Fruit fly (Drosophila melanogaster) whole organism, prepupa: Measurements from ENCODE around the gene Ubx.

ENCODE experiments used
- CG10631 ChIP-seq: fragments of 200-800 bp; sonication (Bioruptor generic); optimal IDR thresholded peaks from 2 replicates; lab custom pipeline; 2016; ENCODE audit warnings: missing biosample characterization, missing genetic modification characterization
- CG11294 ChIP-seq: fragments of 200-800 bp; sonication (Bioruptor generic); IDR thresholded peaks from 2 replicates; pipeline ENCODE4 v1.3.6; 2022; ENCODE audit warnings: missing biosample characterization, missing genetic modification characterization
- CG11762 ChIP-seq: fragments of 200-800 bp; sonication (Bioruptor generic); optimal IDR thresholded peaks from 3 replicates; lab custom pipeline; 2016; ENCODE audit warnings: missing biosample characterization, missing genetic modification characterization; ENCODE audit not compliant: insufficient read depth
- CG16779 ChIP-seq: fragments of 200-800 bp; sonication (Bioruptor generic); optimal IDR thresholded peaks from 3 replicates; lab custom pipeline; 2017; ENCODE audit warnings: missing biosample characterization, mild to moderate bottlenecking, missing genetic modification characterization
- CG3032 ChIP-seq: fragments of 200-800 bp; optimal IDR thresholded peaks from 2 replicates; lab custom pipeline; 2019; ENCODE audit warnings: missing biosample characterization, mild to moderate bottlenecking, missing genetic modification characterization, moderate library complexity
- CG32006 ChIP-seq: fragments of 200-800 bp; sonication (Bioruptor generic); optimal IDR thresholded peaks from 3 replicates; lab custom pipeline; 2017; ENCODE audit warnings: missing biosample characterization, mild to moderate bottlenecking, missing genetic modification characterization
- CG4318 ChIP-seq: fragments of 200-800 bp; sonication (Bioruptor generic); optimal IDR thresholded peaks from 3 replicates; lab custom pipeline; 2017; ENCODE audit warnings: missing biosample characterization, mild to moderate bottlenecking, missing genetic modification characterization
- CG6163 ChIP-seq: fragments of 200-800 bp; sonication (Bioruptor generic); IDR thresholded peaks from 3 replicates; pipeline ENCODE4 v1.3.6; 2022; ENCODE audit warnings: missing biosample characterization, missing genetic modification characterization
- CG6276 ChIP-seq: fragments of 200-800 bp; sonication (Bioruptor generic); optimal IDR thresholded peaks from 2 replicates; lab custom pipeline; 2017; ENCODE audit warnings: missing biosample characterization, mild to moderate bottlenecking, missing genetic modification characterization
- CG6808 ChIP-seq: fragments of 200-800 bp; sonication (Bioruptor generic); optimal IDR thresholded peaks from 3 replicates; lab custom pipeline; 2017; ENCODE audit warnings: missing biosample characterization, missing genetic modification characterization, mild to moderate bottlenecking, moderate library complexity, missing genetic modification reagents
- CG8119 ChIP-seq: fragments of 200-800 bp; sonication (Bioruptor generic); IDR thresholded peaks from 3 replicates; pipeline ENCODE4 v1.3.6; 2022; ENCODE audit warnings: missing biosample characterization, missing genetic modification characterization
- CG8632 ChIP-seq: fragments of 200-800 bp; sonication (Bioruptor generic); optimal IDR thresholded peaks from 3 replicates; lab custom pipeline; 2016; ENCODE audit warnings: missing biosample characterization, missing genetic modification characterization
- CG9139 ChIP-seq: fragments of 200-800 bp; sonication (Bioruptor generic); optimal IDR thresholded peaks from 3 replicates; lab custom pipeline; 2017; ENCODE audit warnings: missing biosample characterization, mild to moderate bottlenecking, missing genetic modification characterization
- Eip75B ChIP-seq: fragments of 200-800 bp; sonication (Bioruptor generic); optimal IDR thresholded peaks from 3 replicates; lab custom pipeline; 2016; ENCODE audit warnings: missing biosample characterization, missing genetic modification characterization
- Eip78C ChIP-seq: fragments of 200-800 bp; sonication (Bioruptor generic); peaks from one replicate; lab custom pipeline; 2016; ENCODE audit warnings: missing biosample characterization, missing genetic modification characterization
- Ets21C ChIP-seq: fragments of 200-800 bp; sonication (Bioruptor generic); optimal IDR thresholded peaks from 3 replicates; lab custom pipeline; 2016; ENCODE audit warnings: missing biosample characterization, missing genetic modification characterization
- Hr4 ChIP-seq: fragments of 200-800 bp; sonication (Bioruptor generic); optimal IDR thresholded peaks from 3 replicates; lab custom pipeline; 2016; ENCODE audit warnings: missing biosample characterization, missing genetic modification characterization
- Lpt ChIP-seq: fragments of 200-800 bp; sonication (Bioruptor generic); optimal IDR thresholded peaks from 3 replicates; lab custom pipeline; 2016; ENCODE audit warnings: missing biosample characterization, missing genetic modification characterization
- Met ChIP-seq: fragments of 200-800 bp; sonication (Bioruptor generic); optimal IDR thresholded peaks from 3 replicates; lab custom pipeline; 2016; ENCODE audit warnings: missing biosample characterization, missing genetic modification characterization
- Smox ChIP-seq: fragments of 200-800 bp; sonication (Bioruptor generic); optimal IDR thresholded peaks from 3 replicates; lab custom pipeline; 2016; ENCODE audit warnings: missing biosample characterization, missing genetic modification characterization
- Sox102F ChIP-seq: fragments of 200-800 bp; sonication (Bioruptor generic); optimal IDR thresholded peaks from 2 replicates; lab custom pipeline; 2016; ENCODE audit warnings: missing biosample characterization, mild to moderate bottlenecking, missing genetic modification characterization
- Sox14 ChIP-seq: fragments of 200-800 bp; sonication (Bioruptor generic); optimal IDR thresholded peaks from 3 replicates; lab custom pipeline; 2016; ENCODE audit warnings: missing biosample characterization, missing genetic modification characterization
- Sox15 ChIP-seq: fragments of 200-800 bp; sonication (Bioruptor generic); optimal IDR thresholded peaks from 3 replicates; lab custom pipeline; 2016; ENCODE audit warnings: missing biosample characterization, missing genetic modification characterization
- dac ChIP-seq: fragments of 200-800 bp; sonication (Bioruptor generic); optimal IDR thresholded peaks from 2 replicates; lab custom pipeline; 2017; ENCODE audit warnings: missing biosample characterization, mild to moderate bottlenecking, missing genetic modification characterization
- dsx ChIP-seq: fragments of 200-800 bp; optimal IDR thresholded peaks from 3 replicates; lab custom pipeline; 2019; ENCODE audit warnings: missing biosample characterization, mild to moderate bottlenecking, missing genetic modification characterization, moderate library complexity; ENCODE audit not compliant: poor library complexity, severe bottlenecking
- eg ChIP-seq: fragments of 200-800 bp; sonication (Bioruptor generic); IDR thresholded peaks from 3 replicates; pipeline ENCODE4 v1.3.6; 2022; ENCODE audit warnings: missing biosample characterization, missing genetic modification characterization
- fd59A ChIP-seq: fragments of 200-800 bp; sonication (Bioruptor generic); optimal IDR thresholded peaks from 2 replicates; lab custom pipeline; 2017; ENCODE audit warnings: missing biosample characterization, mild to moderate bottlenecking, missing genetic modification characterization, missing genetic modification reagents
- fkh ChIP-seq: fragments of 200-800 bp; sonication (Bioruptor generic); optimal IDR thresholded peaks from 3 replicates; lab custom pipeline; 2017; ENCODE audit warnings: missing biosample characterization, mild to moderate bottlenecking, missing genetic modification characterization, moderate library complexity
- lz ChIP-seq: fragments of 200-800 bp; sonication (Bioruptor generic); optimal IDR thresholded peaks from 3 replicates; lab custom pipeline; 2016; ENCODE audit warnings: missing biosample characterization, missing genetic modification characterization
- net ChIP-seq: fragments of 200-800 bp; sonication (Bioruptor generic); optimal IDR thresholded peaks from 3 replicates; lab custom pipeline; 2016; ENCODE audit warnings: missing biosample characterization, missing genetic modification characterization
- pdm3 ChIP-seq: fragments of 200-800 bp; sonication (Bioruptor generic); optimal IDR thresholded peaks from 3 replicates; lab custom pipeline; 2016; ENCODE audit warnings: missing biosample characterization, missing genetic modification characterization
- salr ChIP-seq, 2 experiments: fragments of 200-800 bp; sonication (Bioruptor generic); optimal IDR thresholded peaks; 3 replicates each; lab custom pipeline; 2016 to 2018; ENCODE audit warnings: missing biosample characterization in 2 of 2, missing genetic modification characterization in 2 of 2, mild to moderate bottlenecking in 1 of 2
- spab ChIP-seq: fragments of 200-800 bp; sonication (Bioruptor generic); optimal IDR thresholded peaks from 2 replicates; lab custom pipeline; 2017; ENCODE audit warnings: missing biosample characterization, mild to moderate bottlenecking, missing genetic modification characterization, missing genetic modification reagents
- ss ChIP-seq, 2 experiments: fragments of 200-800 bp; sonication (Bioruptor generic); optimal IDR thresholded peaks; 2 replicates in 1 of 2; 3 replicates in 1 of 2; lab custom pipeline; 2017 to 2018; ENCODE audit warnings: mild to moderate bottlenecking in 2 of 2, missing biosample characterization in 2 of 2, missing genetic modification characterization in 2 of 2, moderate library complexity in 1 of 2
- svp ChIP-seq: fragments of 200-800 bp; sonication (Bioruptor generic); peaks from one replicate; lab custom pipeline; 2016; ENCODE audit warnings: missing biosample characterization, missing genetic modification characterization
- vri ChIP-seq: fragments of 200-800 bp; sonication (Bioruptor generic); optimal IDR thresholded peaks from 3 replicates; lab custom pipeline; 2016; ENCODE audit warnings: missing biosample characterization, mild to moderate bottlenecking, missing genetic modification characterization

Ubx gene

dm6 chr3R:16765102-16765501 lies 30.9 kb upstream of the Ubx start:
- TF ChIP-seq CG6808 (GFP tag; lab: Kevin White, UChicago) (no peak), CG4318 (no peak), vri (GFP tag; lab: Kevin White, UChicago) (no peak), CG10631 (GFP tag; lab: Kevin White, UChicago) (no peak)

dm6 chr3R:16763907-16764573 lies 29.8 kb upstream of the Ubx start:
- no peak for TF ChIP-seq Eip75B (GFP tag; lab: Kevin White, UChicago)
- TF ChIP-seq CG16779 (tag; lab: Kevin White, UChicago) = no peak
- no peak for TF ChIP-seq CG4318
- TF ChIP-seq Eip78C (GFP tag; lab: Kevin White, UChicago) = peak; percentile 62
- peak; percentile 17; the same call in 1 of the 3 replicates for TF ChIP-seq CG6163
- no peak for TF ChIP-seq dsx (GFP tag; lab: Kevin White, UChicago)
- TF ChIP-seq CG8119 (GFP tag; lab: Robert Waterston, UW) = 0 out of 3 replicates have a peak, but pooled peaks have one; percentile 11
- 0 out of 3 replicates have a peak, but pooled peaks have one; percentile 26 for TF ChIP-seq eg (GFP tag; lab: Robert Waterston, UW)
- no peak for TF ChIP-seq dac (GFP tag; lab: Kevin White, UChicago)
- peak; percentile 1 for TF ChIP-seq Sox14 (GFP tag; lab: Kevin White, UChicago)
- TF ChIP-seq CG8632 = no peak
- peak; percentile 61 for TF ChIP-seq svp (GFP tag; lab: Kevin White, UChicago)

dm6 chr3R:16763435-16763834 lies 29.2 kb upstream of the Ubx start:
- peak; percentile 49 for TF ChIP-seq CG32006 (GFP tag; lab: Kevin White, UChicago)
- TF ChIP-seq lz (GFP tag; lab: Kevin White, UChicago) = no peak
- TF ChIP-seq Sox15 (GFP tag; lab: Kevin White, UChicago) = no peak
- TF ChIP-seq Smox (GFP tag; lab: Kevin White, UChicago) = no peak
- TF ChIP-seq pdm3 (GFP tag; lab: Kevin White, UChicago) = no peak
- no peak for TF ChIP-seq Met (GFP tag; lab: Kevin White, UChicago)
- TF ChIP-seq Hr4 (GFP tag; lab: Kevin White, UChicago) = no peak
- peak in 1 of 2 experiments; percentile 38 for TF ChIP-seq salr (GFP tag; optimal IDR thresholded peaks at IDR 0.05; lab: Kevin White, UChicago)
- TF ChIP-seq spab (GFP tag; lab: Kevin White, UChicago) = no peak
- no peak for TF ChIP-seq Lpt
- TF ChIP-seq Eip75B (GFP tag; lab: Kevin White, UChicago) = no peak
- TF ChIP-seq Sox102F = no peak
- peak; percentile 43; the same call in 1 of the 3 replicates for TF ChIP-seq CG8119 (GFP tag; lab: Robert Waterston, UW)
- TF ChIP-seq CG9139 = no peak
- TF ChIP-seq fkh = no peak
- peak; percentile 76 for TF ChIP-seq eg (GFP tag; lab: Robert Waterston, UW)
- no peak for TF ChIP-seq fd59A (GFP tag; lab: Kevin White, UChicago)
- TF ChIP-seq ss (GFP tag; optimal IDR thresholded peaks at IDR 0.05; lab: Kevin White, UChicago) = peak in 1 of 2 experiments; percentile 19
- TF ChIP-seq CG3032 = no peak
- no peak for TF ChIP-seq CG16779 (tag; lab: Kevin White, UChicago)
- TF ChIP-seq CG6276 (GFP tag; lab: Kevin White, UChicago) = peak; percentile 15
- TF ChIP-seq net (GFP tag; lab: Kevin White, UChicago) = no peak
- peak; percentile 28 for TF ChIP-seq dac (GFP tag; lab: Kevin White, UChicago)
- TF ChIP-seq Ets21C (GFP tag; lab: Kevin White, UChicago) = no peak
- TF ChIP-seq CG11762 (GFP tag; lab: Kevin White, UChicago) = no peak
- no peak for TF ChIP-seq CG11294 (GFP tag; lab: Robert Waterston, UW)
